Fruit fly (Drosophila melanogaster) whole organism, prepupa: Measurements from ENCODE around the gene CG7879.

Experiments used
- Blimp-1 ChIP-seq: fragments of 200-800 bp; sonication (Bioruptor generic); optimal IDR thresholded peaks from 3 replicates; lab custom pipeline; 2017; ENCODE audit warnings: missing biosample characterization, missing genetic modification characterization, mild to moderate bottlenecking, moderate library complexity, missing genetic modification reagents
- CG11294 ChIP-seq: fragments of 200-800 bp; sonication (Bioruptor generic); IDR thresholded peaks from 2 replicates; pipeline ENCODE4 v1.3.6; 2022; ENCODE audit warnings: missing biosample characterization, missing genetic modification characterization
- CG15336 ChIP-seq: fragments of 200-800 bp; sonication (Bioruptor generic); IDR thresholded peaks from 2 replicates; pipeline ENCODE4 v1.3.6; 2022; ENCODE audit warnings: missing biosample characterization, missing genetic modification characterization
- dsx ChIP-seq: fragments of 200-800 bp; optimal IDR thresholded peaks from 3 replicates; lab custom pipeline; 2019; ENCODE audit warnings: missing biosample characterization, mild to moderate bottlenecking, missing genetic modification characterization, moderate library complexity; ENCODE audit not compliant: poor library complexity, severe bottlenecking
- net ChIP-seq: fragments of 200-800 bp; sonication (Bioruptor generic); optimal IDR thresholded peaks from 3 replicates; lab custom pipeline; 2016; ENCODE audit warnings: missing biosample characterization, missing genetic modification characterization

DNA sequence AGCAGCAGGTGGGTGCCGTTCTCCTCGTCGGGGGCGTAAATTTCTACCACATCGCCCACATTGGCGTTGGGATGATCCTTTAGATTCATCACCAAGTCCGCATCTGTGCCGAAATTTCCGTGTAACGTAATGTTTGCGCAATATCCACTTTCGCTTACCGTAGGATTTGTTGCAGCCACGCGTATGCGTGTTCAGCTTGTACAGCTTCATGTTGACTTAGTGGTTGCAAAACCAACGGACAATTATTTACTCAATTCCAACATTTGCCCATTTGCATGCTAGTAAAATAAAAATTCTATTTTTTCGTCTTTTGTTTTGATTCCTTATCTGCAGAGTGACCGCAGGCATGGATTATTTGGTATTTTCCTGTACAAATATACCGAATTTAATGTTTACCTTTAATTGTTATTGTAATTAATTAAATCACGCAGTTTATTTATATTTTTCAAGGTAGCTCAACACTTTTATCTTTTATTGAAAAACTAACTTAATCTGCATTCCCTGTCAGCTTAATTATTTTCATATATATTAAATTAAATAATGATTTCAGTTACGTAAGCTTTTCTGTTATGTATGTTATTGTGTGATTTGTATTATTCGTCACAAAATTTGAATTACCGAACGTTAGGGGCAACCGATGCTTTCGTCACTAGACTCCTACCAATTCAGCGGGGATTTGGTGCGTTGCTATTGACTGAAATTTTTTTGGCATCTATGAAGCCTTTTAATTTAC is 34.5 kb downstream of the CG7879 start, which contains the start of gene Iml1:
- TF ChIP-seq net (GFP tag; lab: Kevin White, UChicago) (no peak), Blimp-1 (GFP tag; lab: Kevin White, UChicago) (no peak), CG11294 (GFP tag; lab: Robert Waterston, UW) (no peak), CG15336 (GFP tag; lab: Robert Waterston, UW) (no peak), dsx (GFP tag; lab: Kevin White, UChicago) (no peak)
